Fruit fly (Drosophila melanogaster) whole organism, embryonic: Measurements from ENCODE around the gene Shc.

Experiments used
- Awh ChIP-seq: fragments of 200-800 bp; sonication (Bioruptor generic); IDR thresholded peaks from 2 replicates; pipeline ENCODE4, ENCODE4 v1.3.6; 2022; ENCODE audit warnings: missing biosample characterization, missing genetic modification characterization
- CG13296 ChIP-seq: fragments of 200-800 bp; sonication (Bioruptor generic); optimal IDR thresholded peaks from 3 replicates; lab custom pipeline; 2018; ENCODE audit warnings: missing biosample characterization, mild to moderate bottlenecking, missing genetic modification characterization
- CG13624 ChIP-seq: fragments of 200-800 bp; sonication (Bioruptor generic); optimal IDR thresholded peaks from 2 replicates; lab custom pipeline; 2016; ENCODE audit warnings: missing biosample characterization, missing genetic modification characterization
- CG14965 ChIP-seq: fragments of 200-800 bp; sonication (Bioruptor generic); optimal IDR thresholded peaks from 2 replicates; lab custom pipeline; 2016; ENCODE audit warnings: missing biosample characterization, missing genetic modification characterization, borderline replicate concordance
- CG15269 ChIP-seq: fragments of 200-800 bp; sonication (Bioruptor generic); optimal IDR thresholded peaks from 2 replicates; lab custom pipeline; 2018; ENCODE audit warnings: missing biosample characterization, mild to moderate bottlenecking, missing genetic modification characterization, moderate library complexity
- CG17328 ChIP-seq: fragments of 200-800 bp; sonication (Bioruptor generic); IDR thresholded peaks from 2 replicates; pipeline ENCODE4 v1.3.6; 2022; ENCODE audit warnings: missing biosample characterization, missing genetic modification characterization
- CG2129 ChIP-seq: fragments of 200-800 bp; sonication (Bioruptor generic); IDR thresholded peaks from 2 replicates; pipeline ENCODE4 v1.3.6; 2022; ENCODE audit warnings: missing biosample characterization, missing genetic modification characterization; ENCODE audit not compliant: partially characterized antibody
- CG3065 ChIP-seq: fragments of 200-800 bp; sonication (Bioruptor generic); optimal IDR thresholded peaks from 2 replicates; lab custom pipeline; 2016; ENCODE audit warnings: missing biosample characterization, missing genetic modification characterization
- CG31365 ChIP-seq: fragments of 200-800 bp; sonication (Bioruptor generic); optimal IDR thresholded peaks from 2 replicates; lab custom pipeline; 2018; ENCODE audit warnings: missing biosample characterization, mild to moderate bottlenecking, missing genetic modification characterization
- CG34422 ChIP-seq: fragments of 200-800 bp; sonication (Bioruptor generic); IDR thresholded peaks from 3 replicates; pipeline ENCODE4 v1.3.6; 2022; ENCODE audit warnings: missing biosample characterization, missing genetic modification characterization
- CG43689 ChIP-seq: fragments of 200-800 bp; sonication (Bioruptor generic); IDR thresholded peaks from 2 replicates; pipeline ENCODE4 v1.3.6; 2022; ENCODE audit warnings: missing biosample characterization, missing genetic modification characterization
- CG5180 ChIP-seq: fragments of 200-800 bp; sonication (Bioruptor generic); optimal IDR thresholded peaks from 3 replicates; lab custom pipeline; 2017; ENCODE audit warnings: missing biosample characterization, missing genetic modification characterization, mild to moderate bottlenecking, moderate library complexity, missing genetic modification reagents
- CG5953 ChIP-seq: fragments of 200-800 bp; sonication (Bioruptor generic); IDR thresholded peaks from 2 replicates; pipeline ENCODE4 v1.3.6; 2022; ENCODE audit warnings: missing biosample characterization, missing genetic modification characterization
- CG6272 ChIP-seq: fragments of 200-800 bp; sonication (Bioruptor generic); IDR thresholded peaks from 2 replicates; pipeline ENCODE4 v1.3.6; 2022; ENCODE audit warnings: missing biosample characterization, missing genetic modification characterization
- CG7556 ChIP-seq: fragments of 200-800 bp; sonication (Bioruptor generic); optimal IDR thresholded peaks from 2 replicates; lab custom pipeline; 2017; ENCODE audit warnings: missing biosample characterization, mild to moderate bottlenecking, missing genetic modification characterization
- CG7839 ChIP-seq: fragments of 200-800 bp; sonication (Bioruptor generic); optimal IDR thresholded peaks from 3 replicates; lab custom pipeline; 2018; ENCODE audit warnings: missing biosample characterization, mild to moderate bottlenecking, missing genetic modification characterization, moderate library complexity
- CG8359 ChIP-seq: fragments of 200-800 bp; sonication (Bioruptor generic); optimal IDR thresholded peaks from 2 replicates; lab custom pipeline; 2017; ENCODE audit warnings: missing biosample characterization, mild to moderate bottlenecking, missing genetic modification characterization, borderline replicate concordance
- D ChIP-seq, 2 experiments: fragments of 200-800 bp in 1 of 2; fragments of >200 bp in 1 of 2; sonication (Bioruptor generic) in 1 of 2; optimal IDR thresholded peaks; 2 replicates in 1 of 2; 3 replicates in 1 of 2; lab custom pipeline; 2017; ENCODE audit warnings: mild to moderate bottlenecking in 1 of 2, missing biosample characterization in 1 of 2, missing genetic modification characterization in 1 of 2, missing genetic modification reagents in 1 of 2
- D19B ChIP-seq: fragments of 200-800 bp; sonication (Bioruptor generic); optimal IDR thresholded peaks from 2 replicates; lab custom pipeline; 2017; ENCODE audit warnings: missing biosample characterization, mild to moderate bottlenecking, missing genetic modification characterization
- Fer3 ChIP-seq: fragments of 200-800 bp; sonication (Bioruptor generic); optimal IDR thresholded peaks from 2 replicates; lab custom pipeline; 2018; ENCODE audit warnings: missing biosample characterization, mild to moderate bottlenecking, missing genetic modification characterization, moderate library complexity
- HLH3B ChIP-seq: fragments of 200-800 bp; sonication (Bioruptor generic); IDR thresholded peaks from 2 replicates; pipeline ENCODE4 v1.3.6; 2022; ENCODE audit warnings: missing biosample characterization, missing genetic modification characterization
- Hmx ChIP-seq: fragments of 200-800 bp; sonication (Bioruptor generic); optimal IDR thresholded peaks from 2 replicates; lab custom pipeline; 2016; ENCODE audit warnings: missing biosample characterization, missing genetic modification characterization
- MESR4 ChIP-seq: fragments of 200-800 bp; sonication (Bioruptor generic); optimal IDR thresholded peaks from 2 replicates; lab custom pipeline; 2018; ENCODE audit warnings: missing biosample characterization, mild to moderate bottlenecking, missing genetic modification characterization, moderate library complexity
- Med ChIP-seq: fragments of 200-800 bp; sonication (Bioruptor generic); peaks from one replicate; lab custom pipeline; 2016; ENCODE audit warnings: missing biosample characterization, missing genetic modification characterization, mild to moderate bottlenecking, inconsistent platforms, moderate library complexity
- Optix ChIP-seq: fragments of 200-800 bp; sonication (Bioruptor generic); IDR thresholded peaks from 3 replicates; pipeline ENCODE4 v1.3.6; 2022; ENCODE audit warnings: missing biosample characterization, missing genetic modification characterization
- Ptx1 ChIP-seq: fragments of 200-800 bp; sonication (Bioruptor generic); IDR thresholded peaks from 2 replicates; pipeline ENCODE4 v1.3.6; 2022; ENCODE audit warnings: missing biosample characterization, missing genetic modification characterization
- Xrp1 ChIP-seq: fragments of 200-800 bp; sonication (Bioruptor generic); IDR thresholded peaks from 2 replicates; pipeline ENCODE4 v1.3.6; 2022; ENCODE audit warnings: missing biosample characterization, missing genetic modification characterization
- ap ChIP-seq: fragments of 200-800 bp; sonication (Bioruptor generic); IDR thresholded peaks from 2 replicates; pipeline ENCODE4 v1.3.6; 2022; ENCODE audit warnings: missing biosample characterization, missing genetic modification characterization
- ase ChIP-seq: fragments of 200-800 bp; sonication (Bioruptor generic); IDR thresholded peaks from 3 replicates; pipeline ENCODE4 v1.3.6; 2022; ENCODE audit warnings: missing biosample characterization, missing genetic modification characterization
- hbn ChIP-seq: fragments of 200-800 bp; sonication (Bioruptor generic); IDR thresholded peaks from 2 replicates; pipeline ENCODE4 v1.3.6; 2022; ENCODE audit warnings: missing biosample characterization, missing genetic modification characterization; ENCODE audit not compliant: partially characterized antibody
- jigr1 ChIP-seq: fragments of 200-800 bp; sonication (Bioruptor generic); IDR thresholded peaks from 3 replicates; pipeline ENCODE4 v1.3.6; 2022; ENCODE audit warnings: missing biosample characterization, missing genetic modification characterization
- ken ChIP-seq: fragments of 200-800 bp; sonication (Bioruptor generic); IDR thresholded peaks from 3 replicates; pipeline ENCODE4 v1.3.6; 2022; ENCODE audit warnings: missing biosample characterization, missing genetic modification characterization
- lmd ChIP-seq: fragments of 200-800 bp; sonication (Bioruptor generic); IDR thresholded peaks from 2 replicates; pipeline ENCODE4 v1.3.6; 2022; ENCODE audit warnings: missing biosample characterization, missing genetic modification characterization
- odd ChIP-seq: fragments of 200-800 bp; sonication (Bioruptor generic); optimal IDR thresholded peaks from 2 replicates; lab custom pipeline; 2017; ENCODE audit warnings: missing biosample characterization, mild to moderate bottlenecking, missing genetic modification characterization
- ranshi ChIP-seq: fragments of 200-800 bp; sonication (Bioruptor generic); IDR thresholded peaks from 2 replicates; pipeline ENCODE4 v1.3.6; 2022; ENCODE audit warnings: missing biosample characterization, missing genetic modification characterization
- row ChIP-seq: fragments of 200-800 bp; sonication (Bioruptor generic); IDR thresholded peaks from 3 replicates; pipeline ENCODE4 v1.3.6; 2022; ENCODE audit warnings: missing biosample characterization, missing genetic modification characterization
- shn ChIP-seq: fragments of 200-800 bp; sonication (Bioruptor generic); optimal IDR thresholded peaks from 3 replicates; lab custom pipeline; 2016; ENCODE audit warnings: missing biosample characterization, missing genetic modification characterization
- sim ChIP-seq: fragments of 200-800 bp; sonication (Bioruptor generic); IDR thresholded peaks from 2 replicates; pipeline ENCODE4 v1.3.6; 2022; ENCODE audit warnings: missing biosample characterization, missing genetic modification characterization
- sima ChIP-seq: fragments of 200-800 bp; sonication (Bioruptor generic); optimal IDR thresholded peaks from 2 replicates; lab custom pipeline; 2016; ENCODE audit warnings: missing biosample characterization, missing genetic modification characterization
- sisA ChIP-seq: fragments of 200-800 bp; sonication (Bioruptor generic); IDR thresholded peaks from 2 replicates; pipeline ENCODE4 v1.3.6; 2022; ENCODE audit warnings: missing biosample characterization, missing genetic modification characterization
- sr ChIP-seq: fragments of 200-800 bp; sonication (Bioruptor generic); IDR thresholded peaks from 3 replicates; pipeline ENCODE4 v1.3.6; 2022; ENCODE audit warnings: missing biosample characterization, missing genetic modification characterization
- trh ChIP-seq: fragments of 200-800 bp; sonication (Bioruptor generic); optimal IDR thresholded peaks from 2 replicates; lab custom pipeline; 2016; ENCODE audit warnings: missing biosample characterization, missing genetic modification characterization
- vvl ChIP-seq: fragments of 200-800 bp; sonication (Bioruptor generic); IDR thresholded peaks from 2 replicates; pipeline ENCODE4 v1.3.6; 2022; ENCODE audit warnings: missing biosample characterization, missing genetic modification characterization
- wek ChIP-seq: fragments of 200-800 bp; sonication (Bioruptor generic); optimal IDR thresholded peaks from 3 replicates; lab custom pipeline; 2018; ENCODE audit warnings: missing biosample characterization, mild to moderate bottlenecking, missing genetic modification characterization, moderate library complexity
- zen2 ChIP-seq: fragments of 200-800 bp; sonication (Bioruptor generic); IDR thresholded peaks from 3 replicates; pipeline ENCODE4 v1.3.6; 2022; ENCODE audit warnings: missing biosample characterization, missing genetic modification characterization; ENCODE audit not compliant: partially characterized antibody

Gene Shc

DNA sequence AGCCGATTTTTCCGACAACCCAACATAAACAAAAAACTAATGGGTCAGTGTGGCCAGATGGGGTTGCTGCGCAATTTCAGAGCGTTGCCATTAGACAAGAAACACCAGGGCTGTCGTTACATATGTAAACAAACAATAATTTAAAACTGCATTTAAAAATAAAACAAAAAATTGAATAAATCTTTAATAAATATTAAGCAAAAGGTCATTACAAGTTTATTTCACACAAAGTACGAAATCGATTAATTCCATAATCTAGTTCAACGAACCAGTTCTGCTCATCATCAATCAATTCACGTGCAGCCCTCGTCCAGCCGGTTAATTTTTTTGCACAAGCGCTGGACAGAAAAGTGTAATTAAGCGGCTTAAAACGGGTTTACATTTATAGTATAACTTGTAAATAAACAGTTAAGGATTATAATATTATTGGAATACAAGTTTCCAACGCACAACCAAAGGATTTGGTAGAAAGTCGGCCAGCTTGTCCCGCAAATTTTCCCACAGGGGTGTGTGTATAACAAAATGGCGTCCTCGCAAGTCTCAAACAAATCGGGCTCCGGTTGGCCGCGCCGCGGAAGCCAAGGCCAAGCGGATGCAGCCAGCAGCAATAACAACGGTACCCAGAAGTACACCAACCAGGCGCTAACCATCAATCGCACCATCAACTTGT, 15.9 kb upstream of the Shc start, which contains the start of the genes CG4022 and Cpsf5 (continued):
- TF ChIP-seq hbn (GFP tag; lab: Robert Waterston, UW) = no peak
- TF ChIP-seq sim = no peak
- TF ChIP-seq CG7839 (tag; lab: Kevin White, UChicago) = peak; percentile 79
- TF ChIP-seq CG13624 (GFP tag; lab: Kevin White, UChicago) = peak; percentile 60
- peak; percentile 65 for TF ChIP-seq trh (GFP tag; lab: Kevin White, UChicago)
- TF ChIP-seq Hmx (GFP tag; lab: Kevin White, UChicago) = peak; percentile 44
- peak; percentile 66 for TF ChIP-seq CG6272 (GFP tag; lab: Robert Waterston, UW)
- no peak for TF ChIP-seq CG14965 (GFP tag; lab: Kevin White, UChicago)
- peak; percentile 82; the same call in 1 of the 2 replicates for TF ChIP-seq ranshi (GFP tag; lab: Robert Waterston, UW)
- TF ChIP-seq sima (GFP tag; lab: Kevin White, UChicago) = no peak
- TF ChIP-seq CG31365 (tag; lab: Kevin White, UChicago) = peak; percentile 13
- TF ChIP-seq jigr1 = no peak
- peak; percentile 78 for TF ChIP-seq CG7556
- peak; percentile 87 for TF ChIP-seq ken (GFP tag; lab: Robert Waterston, UW)
- TF ChIP-seq CG5180 (GFP tag; lab: Kevin White, UChicago) = no peak

DNA sequence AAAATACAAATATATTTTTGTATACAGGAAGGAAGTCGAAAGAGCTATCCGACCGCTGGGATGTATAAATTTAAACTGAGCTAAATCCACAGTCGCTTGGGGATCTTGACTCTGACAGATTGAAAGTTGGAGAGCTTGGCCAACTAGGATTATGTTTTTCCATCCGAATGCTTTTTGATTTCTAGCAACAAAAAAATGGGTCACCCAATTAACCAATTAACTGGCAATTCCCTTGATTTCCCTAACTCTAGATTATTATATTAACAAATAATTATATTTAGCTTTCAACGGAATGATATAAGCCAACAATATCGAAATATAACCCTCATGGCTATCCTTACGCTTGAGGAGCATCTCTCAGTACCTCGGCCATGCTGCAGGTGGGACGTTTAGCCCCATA, 9.5 kb upstream of the Shc start, which contains the start of gene CG3982:
Gene CG3982, minus strand, starts transcription at position 101 of the 400 bp plus-strand sequence.
- TF ChIP-seq MESR4 = no peak
- TF ChIP-seq ken (GFP tag; lab: Robert Waterston, UW) = no peak
- no peak for TF ChIP-seq CG15269 (tag; lab: Kevin White, UChicago)
- TF ChIP-seq CG2129 = no peak
- no peak for TF ChIP-seq CG8359 (GFP tag; lab: Kevin White, UChicago)
- no peak for TF ChIP-seq CG43689 (GFP tag; lab: Robert Waterston, UW)
- TF ChIP-seq CG3065 (GFP tag; lab: Kevin White, UChicago) = no peak

DNA sequence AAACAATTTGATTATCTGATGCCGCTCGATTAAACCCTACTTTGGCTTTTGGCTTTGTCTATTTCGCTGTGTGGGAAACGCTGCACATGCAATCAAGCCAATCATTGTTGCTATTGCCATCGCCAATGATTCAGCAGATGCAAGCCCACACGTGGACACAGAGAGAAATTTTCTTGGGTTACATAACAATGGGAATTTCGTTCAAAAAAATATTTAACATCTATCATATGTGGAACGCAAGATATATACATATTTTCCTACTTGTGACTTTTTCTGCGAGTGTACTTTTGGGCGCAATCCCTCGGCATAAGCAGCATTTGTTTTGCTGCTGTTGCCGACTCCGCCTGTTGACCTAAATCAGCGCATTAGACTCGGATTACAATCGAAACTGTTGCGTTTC, 7.5 kb upstream of the Shc start:
- TF ChIP-seq CG34422 (GFP tag; lab: Robert Waterston, UW) (0 out of 3 replicates have a peak, but pooled peaks have one; percentile 26), sisA (peak; percentile 32; the same call in 1 of the 2 replicates), Ptx1 (GFP tag; lab: Robert Waterston, UW) (0 out of 2 replicates have a peak, but pooled peaks have one; percentile 20), vvl (peak; percentile 46; the same call in 1 of the 2 replicates), lmd (GFP tag; lab: Robert Waterston, UW) (peak; percentile 11; the same call in 1 of the 2 replicates), D19B (GFP tag; lab: Kevin White, UChicago) (no peak), CG17328 (GFP tag; lab: Robert Waterston, UW) (0 out of 2 replicates have a peak, but pooled peaks have one; percentile 33), Xrp1 (peak; percentile 14; the same call in 1 of the 2 replicates), CG5953 (GFP tag; lab: Robert Waterston, UW) (0 out of 2 replicates have a peak, but pooled peaks have one; percentile 50), odd (no peak), Fer3 (tag; lab: Kevin White, UChicago) (no peak), HLH3B (GFP tag; lab: Robert Waterston, UW) (0 out of 2 replicates have a peak, but pooled peaks have one; percentile 6), sr (GFP tag; lab: Robert Waterston, UW) (0 out of 3 replicates have a peak, but pooled peaks have one; percentile 25), wek (no peak), Optix (0 out of 3 replicates have a peak, but pooled peaks have one; percentile 33), shn (GFP tag; lab: Kevin White, UChicago) (no peak), CG13296 (GFP tag; lab: Kevin White, UChicago) (no peak), ap (GFP tag; lab: Robert Waterston, UW) (0 out of 2 replicates have a peak, but pooled peaks have one; percentile 35), Med (GFP tag; lab: Kevin White, UChicago) (peak; percentile 47), row (GFP tag; lab: Robert Waterston, UW) (0 out of 3 replicates have a peak, but pooled peaks have one; percentile 23), zen2 (no peak), D (optimal IDR thresholded peaks at IDR 0.05; lab: Kevin White, UChicago) (no peak), D (GFP tag; optimal IDR thresholded peaks at IDR 0.05; lab: Kevin White, UChicago) (no peak), ranshi (GFP tag; lab: Robert Waterston, UW) (0 out of 2 replicates have a peak, but pooled peaks have one; percentile 16), Awh (GFP tag; lab: Robert Waterston, UW) (peak; percentile 56; the same call in 1 of the 2 replicates), ase (GFP tag; lab: Robert Waterston, UW) (0 out of 3 replicates have a peak, but pooled peaks have one; percentile 10)
